Worm (Caenorhabditis elegans) whole organism, mixed stage, embryonic: Measurements from ENCODE around the gene F20D6.11.

Experiments used
- drap-1 ChIP-seq: fragments of 200-800 bp; sonication (Bioruptor generic); optimal IDR thresholded peaks from 3 replicates; lab custom pipeline; 2018; ENCODE audit warnings: mild to moderate bottlenecking, missing genetic modification characterization, missing compliant biosample characterization
- elt-1 ChIP-seq: sonication (generic microtip); optimal IDR thresholded peaks from 2 replicates; lab custom pipeline; 2017; ENCODE audit warnings: missing genetic modification characterization, mild to moderate bottlenecking, missing compliant biosample characterization, antibody characterized with exemption, moderate library complexity, borderline replicate concordance; ENCODE audit not compliant: insufficient read depth
- elt-3 ChIP-seq: fragments of 150-350 bp; optimal IDR thresholded peaks from 2 replicates; lab custom pipeline; 2014; ENCODE audit warnings: missing biosample characterization, missing genetic modification characterization
- lin-13 ChIP-seq: fragments of 150-350 bp; optimal IDR thresholded peaks from 2 replicates; lab custom pipeline; 2014; ENCODE audit warnings: missing biosample characterization, missing genetic modification characterization
- unc-39 ChIP-seq: fragments of 150-350 bp; optimal IDR thresholded peaks from 2 replicates; lab custom pipeline; 2014; ENCODE audit warnings: missing biosample characterization, missing genetic modification characterization
- ztf-11 ChIP-seq: fragments of 150-350 bp; optimal IDR thresholded peaks from 2 replicates; lab custom pipeline; 2014; ENCODE audit warnings: missing biosample characterization, missing genetic modification characterization

DNA sequence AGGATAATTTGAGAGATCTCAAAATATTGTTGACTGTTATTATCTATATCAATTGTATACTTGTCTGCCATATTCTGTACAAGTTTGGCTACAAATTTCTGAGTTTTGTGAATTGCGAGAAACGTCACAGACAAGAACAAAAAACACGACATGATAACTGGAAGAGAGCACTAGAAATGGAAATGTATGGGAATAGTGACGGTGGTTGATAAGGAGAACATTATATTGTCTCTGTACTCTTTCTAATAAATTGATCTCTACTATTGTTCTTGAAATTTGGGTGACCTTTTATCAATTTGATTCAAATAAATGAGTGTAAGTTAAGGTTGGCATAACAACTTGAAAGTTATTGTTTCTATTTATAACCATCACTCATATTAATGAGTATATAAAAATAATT, 13.9 kb upstream of the F20D6.11 start:
- TF ChIP-seq elt-3 (no peak), elt-1 (tag; lab: Kevin White, UChicago) (no peak), unc-39 (tag; lab: Kevin White, UChicago) (no peak), lin-13 (no peak), ztf-11 (tag; lab: Kevin White, UChicago) (no peak), drap-1 (GFP tag; lab: Kevin White, UChicago) (no peak)
